Worm (Caenorhabditis elegans): ENCODE results near the gene Y69A2AR.28.

Y69A2AR.28 gene

ce11 chrIV:2639666-2640273 is 26.9 kb upstream of the Y69A2AR.28 start (continued):
- TF ChIP-seq F49E8.2 (tag; optimal IDR thresholded peaks at IDR 0.05; ENCODE audit: borderline replicate concordance) (peak; percentile 1), daf-8 (GFP tag; IDR thresholded peaks at IDR 0.05) (no peak), ctbp-1 (GFP tag; IDR thresholded peaks at IDR 0.05) (peak; percentile 84), Y5F2A.4 (GFP tag; optimal IDR thresholded peaks at IDR 0.05) (peak; percentile 73)

- TF ChIP-seq ceh-82 (tag; optimal IDR thresholded peaks at IDR 0.05) (no peak), spr-1 (tag; optimal IDR thresholded peaks at IDR 0.05) (no peak), ztf-11 (tag; optimal IDR thresholded peaks at IDR 0.05) (no peak), unc-130 (GFP tag; optimal IDR thresholded peaks at IDR 0.05) (no peak), egl-43 (GFP tag; IDR thresholded peaks at IDR 0.05) (no peak), mdt-29 (GFP tag; IDR thresholded peaks at IDR 0.05) (no peak), T20F7.1 (GFP tag; optimal IDR thresholded peaks at IDR 0.05) (no peak)
Measured at ce11 chrIV:2634992-2635391, 22.1 kb upstream of the Y69A2AR.28 start.

ce11 chrIV:2630145-2630544 is 17.3 kb upstream of the Y69A2AR.28 start:
- TF ChIP-seq dmd-9 (GFP tag; IDR thresholded peaks at IDR 0.05) = no peak
- TF ChIP-seq unc-62 (GFP tag; optimal IDR thresholded peaks at IDR 0.05 in 1 of 2) = peak in 1 of 2 experiments; percentile 82
- TF ChIP-seq unc-62 (tag; optimal IDR thresholded peaks at IDR 0.05) = no peak
- TF ChIP-seq hlh-11 (tag; optimal IDR thresholded peaks at IDR 0.05) = no peak

ce11 chrIV:2628171-2628570 is 15.3 kb upstream of the Y69A2AR.28 start, which contains the start of gene ngn-1:
ngn-1 (minus strand) TSS chrIV:2628271.
- TF ChIP-seq unc-62 (GFP tag; optimal IDR thresholded peaks at IDR 0.05 in 1 of 2) (peak in 1 of 2 experiments; percentile 54), unc-62 (tag; optimal IDR thresholded peaks at IDR 0.05) (no peak), daf-12 (tag; optimal IDR thresholded peaks at IDR 0.05) (no peak)

ce11 chrIV:2618611-2619010 is 5.8 kb upstream of the Y69A2AR.28 start, which contains the start of gene smf-3:
smf-3 (plus strand) TSS chrIV:2618869.
- TF ChIP-seq nhr-28 (tag; optimal IDR thresholded peaks at IDR 0.05) (peak; percentile 51), nhr-48 (tag; optimal IDR thresholded peaks at IDR 0.05) (peak; percentile 72), dve-1 (tag; optimal IDR thresholded peaks at IDR 0.05; ENCODE audit: insufficient read depth) (peak; percentile 79), ztf-11 (tag; optimal IDR thresholded peaks at IDR 0.05) (no peak), daf-16 (GFP tag; optimal IDR thresholded peaks at IDR 0.05) (no peak), daf-16 (tag; optimal IDR thresholded peaks at IDR 0.05) (peak; percentile 60), nhr-77 (tag; optimal IDR thresholded peaks at IDR 0.05) (peak; percentile 61), nhr-10 (tag; optimal IDR thresholded peaks at IDR 0.05) (no peak), nhr-41 (GFP tag; IDR thresholded peaks at IDR 0.05) (peak; percentile 70; the same call in 1 of the 2 replicates), R02D3.7 (tag; optimal IDR thresholded peaks at IDR 0.05) (no peak), fos-1 (tag; optimal IDR thresholded peaks at IDR 0.05) (no peak), Y75B8A.6 (GFP tag; IDR thresholded peaks at IDR 0.05) (no peak), dmd-6 (GFP tag; IDR thresholded peaks at IDR 0.05) (peak; percentile 86), php-3 (GFP tag; IDR thresholded peaks at IDR 0.05) (peak; percentile 84), hif-1 (tag; optimal IDR thresholded peaks at IDR 0.05) (peak in 1 of 2 experiments; percentile 89), T20F7.1 (GFP tag; optimal IDR thresholded peaks at IDR 0.05) (peak; percentile 5), ctbp-1 (GFP tag; IDR thresholded peaks at IDR 0.05) (no peak), ceh-32 (tag; optimal IDR thresholded peaks at IDR 0.05; ENCODE audit: poor library complexity) (no peak), pqm-1 (tag; optimal IDR thresholded peaks at IDR 0.05) (peak; percentile 86), jun-1 (tag; optimal IDR thresholded peaks at IDR 0.05) (no peak), aha-1 (tag) (peak; percentile 96), ama-1 (optimal IDR thresholded peaks at IDR 0.05) (no peak), mdl-1 (tag; optimal IDR thresholded peaks at IDR 0.05) (peak in 1 of 2 experiments; percentile 10), nhr-102 (tag; optimal IDR thresholded peaks at IDR 0.05) (peak; percentile 60), hlh-11 (tag; optimal IDR thresholded peaks at IDR 0.05) (peak; percentile 77)
